Fruit fly (Drosophila melanogaster) whole organism, embryonic: ENCODE results near the gene Pgd.
A peak's percentile ranks its signal among the peaks of the same experiment; 100 is the strongest.

Experiments used
- CG10147 ChIP-seq: fragments of 200-800 bp; sonication (Bioruptor generic); optimal IDR thresholded peaks from 2 replicates; lab custom pipeline; 2019; ENCODE audit warnings: missing biosample characterization, mild to moderate bottlenecking, missing genetic modification characterization, moderate library complexity
- CG10321 ChIP-seq: fragments of 200-800 bp; sonication (Bioruptor generic); IDR thresholded peaks from 2 replicates; pipeline ENCODE4 v1.3.6; 2022; ENCODE audit warnings: missing biosample characterization, missing genetic modification characterization
- CG10654 ChIP-seq: fragments of 200-800 bp; sonication (Bioruptor generic); optimal IDR thresholded peaks from 2 replicates; lab custom pipeline; 2016; ENCODE audit warnings: missing biosample characterization, missing genetic modification characterization
- CG1233 ChIP-seq: fragments of 200-800 bp; sonication (Bioruptor generic); optimal IDR thresholded peaks from 4 replicates; lab custom pipeline; 2018; ENCODE audit warnings: missing biosample characterization, mild to moderate bottlenecking, missing genetic modification characterization
- CG12942 ChIP-seq: fragments of 200-800 bp; sonication (Bioruptor generic); optimal IDR thresholded peaks from 3 replicates; lab custom pipeline; 2016; ENCODE audit warnings: missing biosample characterization, missing genetic modification characterization
- CG15073 ChIP-seq: fragments of 200-800 bp; sonication (Bioruptor generic); optimal IDR thresholded peaks from 2 replicates; lab custom pipeline; 2016; ENCODE audit warnings: missing biosample characterization, missing genetic modification characterization
- CG15601 ChIP-seq: fragments of 200-800 bp; sonication (Bioruptor generic); optimal IDR thresholded peaks from 3 replicates; lab custom pipeline; 2019; ENCODE audit warnings: missing biosample characterization, mild to moderate bottlenecking, missing genetic modification characterization, moderate library complexity
- CG18011 ChIP-seq: fragments of 200-800 bp; sonication (Bioruptor generic); optimal IDR thresholded peaks from 2 replicates; lab custom pipeline; 2017; ENCODE audit warnings: missing biosample characterization, missing genetic modification characterization, mild to moderate bottlenecking, moderate library complexity, missing genotype
- CG1832 ChIP-seq: fragments of 200-800 bp; sonication (Bioruptor generic); optimal IDR thresholded peaks from 2 replicates; lab custom pipeline; 2017; ENCODE audit warnings: missing biosample characterization, mild to moderate bottlenecking, missing genetic modification characterization, inconsistent platforms
- CG18599 ChIP-seq: fragments of 200-800 bp; sonication (Bioruptor generic); optimal IDR thresholded peaks from 3 replicates; lab custom pipeline; 2017; ENCODE audit warnings: missing biosample characterization, missing genetic modification characterization, mild to moderate bottlenecking, moderate library complexity, missing genetic modification reagents
- CG2116 ChIP-seq: fragments of 200-800 bp; sonication (Bioruptor generic); optimal IDR thresholded peaks from 3 replicates; lab custom pipeline; 2018; ENCODE audit warnings: missing biosample characterization, mild to moderate bottlenecking, missing genetic modification characterization
- CG32767 ChIP-seq: fragments of 200-800 bp; sonication (Bioruptor generic); IDR thresholded peaks from 2 replicates; pipeline ENCODE4 v1.3.6; 2022; ENCODE audit warnings: missing biosample characterization, missing genetic modification characterization
- CG4360 ChIP-seq: fragments of 200-800 bp; sonication (Bioruptor generic); IDR thresholded peaks from 2 replicates; pipeline ENCODE4 v1.3.6; 2022; ENCODE audit warnings: missing biosample characterization, missing genetic modification characterization
- CG4404 ChIP-seq: fragments of 200-800 bp; sonication (Bioruptor generic); IDR thresholded peaks from 2 replicates; pipeline ENCODE4 v1.3.6; 2022; ENCODE audit warnings: missing biosample characterization, missing genetic modification characterization
- CG4707 ChIP-seq: fragments of 200-800 bp; sonication (Bioruptor generic); optimal IDR thresholded peaks from 2 replicates; lab custom pipeline; 2018; ENCODE audit warnings: missing biosample characterization, mild to moderate bottlenecking, missing genetic modification characterization, moderate library complexity
- CG6654 ChIP-seq: fragments of 200-800 bp; sonication (Bioruptor generic); optimal IDR thresholded peaks from 2 replicates; lab custom pipeline; 2017; ENCODE audit warnings: missing biosample characterization, mild to moderate bottlenecking, missing genetic modification characterization
- CG8944 ChIP-seq: fragments of 200-800 bp; sonication (Bioruptor generic); optimal IDR thresholded peaks from 3 replicates; lab custom pipeline; 2016; ENCODE audit warnings: missing biosample characterization, missing genetic modification characterization
- CHES-1-like ChIP-seq: fragments of 200-800 bp; sonication (Bioruptor generic); optimal IDR thresholded peaks from 2 replicates; lab custom pipeline; 2016; ENCODE audit warnings: missing biosample characterization, missing genetic modification characterization
- CTCF ChIP-seq: fragments of 200-800 bp; sonication (Bioruptor generic); optimal IDR thresholded peaks from 2 replicates; lab custom pipeline; 2017; ENCODE audit warnings: missing biosample characterization, mild to moderate bottlenecking, missing genetic modification characterization, moderate library complexity
- Dip3 ChIP-seq: fragments of 200-800 bp; sonication (Bioruptor generic); optimal IDR thresholded peaks from 3 replicates; lab custom pipeline; 2016; ENCODE audit warnings: missing biosample characterization, missing genetic modification characterization
- Doc3 ChIP-seq: fragments of 200-800 bp; sonication (Bioruptor generic); IDR thresholded peaks from 3 replicates; pipeline ENCODE4 v1.3.6; 2022; ENCODE audit warnings: missing biosample characterization, missing genetic modification characterization; ENCODE audit not compliant: partially characterized antibody
- Dp ChIP-seq: fragments of 200-800 bp; sonication (Bioruptor generic); optimal IDR thresholded peaks from 2 replicates; lab custom pipeline; 2018; ENCODE audit warnings: missing biosample characterization, mild to moderate bottlenecking, missing genetic modification characterization, moderate library complexity
- Gug ChIP-seq: fragments of 200-800 bp; sonication (Bioruptor generic); IDR thresholded peaks from 4 replicates; pipeline ENCODE4 v1.3.6; 2022; ENCODE audit warnings: missing biosample characterization, missing genetic modification characterization
- H2.0 ChIP-seq: fragments of 200-800 bp; sonication (Bioruptor generic); IDR thresholded peaks from 2 replicates; pipeline ENCODE4 v1.3.6; 2022; ENCODE audit warnings: missing biosample characterization, missing genetic modification characterization
- HLH4C ChIP-seq: fragments of 200-800 bp; sonication (Bioruptor generic); IDR thresholded peaks from 3 replicates; pipeline ENCODE4 v1.3.6; 2022; ENCODE audit warnings: missing biosample characterization, missing genetic modification characterization; ENCODE audit not compliant: partially characterized antibody
- Hr3 ChIP-seq: fragments of 200-800 bp; sonication (Bioruptor generic); optimal IDR thresholded peaks from 3 replicates; lab custom pipeline; 2016; ENCODE audit warnings: missing biosample characterization, missing genetic modification characterization
- Lim3 ChIP-seq: fragments of 200-800 bp; sonication (Bioruptor generic); IDR thresholded peaks from 2 replicates; pipeline ENCODE4 v1.3.6; 2022; ENCODE audit warnings: missing biosample characterization, missing genetic modification characterization
- Mes4 ChIP-seq: fragments of 200-800 bp; sonication (Bioruptor generic); optimal IDR thresholded peaks from 2 replicates; lab custom pipeline; 2016; ENCODE audit warnings: missing biosample characterization, missing genetic modification characterization
- Neu2 ChIP-seq: fragments of 200-800 bp; sonication (Bioruptor generic); optimal IDR thresholded peaks from 3 replicates; lab custom pipeline; 2016; ENCODE audit warnings: missing biosample characterization, missing genetic modification characterization, borderline replicate concordance
- Ssrp ChIP-seq: fragments of 200-800 bp; sonication (Bioruptor generic); optimal IDR thresholded peaks from 2 replicates; lab custom pipeline; 2018; ENCODE audit warnings: missing biosample characterization, mild to moderate bottlenecking, missing genetic modification characterization, moderate library complexity
- Trl ChIP-seq, 3 experiments: fragments of >200 bp in 2 of 3; fragments of 200-800 bp in 1 of 3; sonication (Bioruptor generic) in 1 of 3; optimal IDR thresholded peaks; 2 replicates in 1 of 3; 3 replicates in 2 of 3; lab custom pipeline; 2016 to 2017; ENCODE audit warnings: missing biosample characterization in 1 of 3, missing genetic modification characterization in 1 of 3
- az2 ChIP-seq: fragments of 200-800 bp; sonication (Bioruptor generic); optimal IDR thresholded peaks from 3 replicates; lab custom pipeline; 2016; ENCODE audit warnings: missing biosample characterization, missing genetic modification characterization
- br ChIP-seq: fragments of >200 bp; optimal IDR thresholded peaks from 2 replicates; lab custom pipeline; 2017
- dysf ChIP-seq: fragments of 200-800 bp; sonication (Bioruptor generic); IDR thresholded peaks from 3 replicates; pipeline ENCODE4 v1.3.6; 2022; ENCODE audit warnings: missing biosample characterization, missing genetic modification characterization
- gcm ChIP-seq: fragments of 200-800 bp; sonication (Bioruptor generic); optimal IDR thresholded peaks from 2 replicates; lab custom pipeline; 2019; ENCODE audit warnings: missing biosample characterization, mild to moderate bottlenecking, missing genetic modification characterization, moderate library complexity
- gcm2 ChIP-seq: fragments of 200-800 bp; sonication (Bioruptor generic); optimal IDR thresholded peaks from 2 replicates; lab custom pipeline; 2016; ENCODE audit warnings: missing biosample characterization, missing genetic modification characterization
- her ChIP-seq: fragments of 200-800 bp; sonication (Bioruptor generic); optimal IDR thresholded peaks from 2 replicates; lab custom pipeline; 2016; ENCODE audit warnings: missing biosample characterization, missing genetic modification characterization
- jumu ChIP-seq: fragments of 200-800 bp; sonication (Bioruptor generic); optimal IDR thresholded peaks from 3 replicates; lab custom pipeline; 2016; ENCODE audit warnings: missing biosample characterization, missing genetic modification characterization
- kah ChIP-seq: fragments of 200-800 bp; sonication (Bioruptor generic); optimal IDR thresholded peaks from 2 replicates; lab custom pipeline; 2018; ENCODE audit warnings: missing biosample characterization, mild to moderate bottlenecking, missing genetic modification characterization
- klu ChIP-seq: fragments of 200-800 bp; sonication (Bioruptor generic); IDR thresholded peaks from 2 replicates; pipeline ENCODE4 v1.3.6; 2022; ENCODE audit warnings: missing biosample characterization, missing genetic modification characterization
- lov ChIP-seq, 2 experiments: fragments of 200-800 bp in 1 of 2; fragments of >200 bp in 1 of 2; sonication (Bioruptor generic) in 1 of 2; IDR thresholded peaks in 1 of 2; optimal IDR thresholded peaks in 1 of 2; 2 replicates in 1 of 2; 3 replicates in 1 of 2; pipeline versions ENCODE4 v1.3.6 to Lab custom; 2017 to 2022; ENCODE audit warnings: missing biosample characterization in 1 of 2, missing genetic modification characterization in 1 of 2
- maf-S ChIP-seq: fragments of 200-800 bp; sonication (Bioruptor generic); optimal IDR thresholded peaks from 2 replicates; lab custom pipeline; 2016; ENCODE audit warnings: missing biosample characterization, missing genetic modification characterization
- mirr ChIP-seq: fragments of 200-800 bp; sonication (Bioruptor generic); optimal IDR thresholded peaks from 3 replicates; lab custom pipeline; 2018; ENCODE audit warnings: missing biosample characterization, mild to moderate bottlenecking, missing genetic modification characterization
- onecut ChIP-seq: fragments of 200-800 bp; sonication (Bioruptor generic); IDR thresholded peaks from 2 replicates; pipeline ENCODE4 v1.3.6; 2022; ENCODE audit warnings: missing biosample characterization, missing genetic modification characterization
- scrt ChIP-seq: fragments of 200-800 bp; sonication (Bioruptor generic); optimal IDR thresholded peaks from 2 replicates; lab custom pipeline; 2018; ENCODE audit warnings: missing biosample characterization, mild to moderate bottlenecking, missing genetic modification characterization, moderate library complexity
- slou ChIP-seq: fragments of 200-800 bp; sonication (Bioruptor generic); optimal IDR thresholded peaks from 3 replicates; lab custom pipeline; 2016; ENCODE audit warnings: missing biosample characterization, missing genetic modification characterization
- sqz ChIP-seq: fragments of 200-800 bp; sonication (Bioruptor generic); optimal IDR thresholded peaks from 3 replicates; lab custom pipeline; 2018; ENCODE audit warnings: missing biosample characterization, mild to moderate bottlenecking, missing genetic modification characterization
- stc ChIP-seq: fragments of 200-800 bp; sonication (Bioruptor generic); IDR thresholded peaks from 2 replicates; pipeline ENCODE4 v1.3.6; 2022; ENCODE audit warnings: missing biosample characterization, missing genetic modification characterization

The Pgd gene

dm6 chrX:2123013-2123964 is 21.6 kb upstream of the Pgd start, which contains the start of gene ph-d (continued):
- TF ChIP-seq CG15601 (tag; lab: Kevin White, UChicago) (peak; percentile 28), klu (GFP tag; lab: Robert Waterston, UW) (no peak), CTCF (peak; percentile 40), mirr (GFP tag; lab: Kevin White, UChicago) (peak; percentile 76), jumu (GFP tag; lab: Kevin White, UChicago) (no peak), CG10321 (GFP tag; lab: Robert Waterston, UW) (peak; percentile 98), kah (GFP tag; lab: Kevin White, UChicago) (no peak), br (lab: Kevin White, UChicago) (no peak), H2.0 (GFP tag; lab: Robert Waterston, UW) (0 out of 2 replicates have a peak, but pooled peaks have one; percentile 29), scrt (GFP tag; lab: Kevin White, UChicago) (peak; percentile 48), CG1832 (GFP tag; lab: Kevin White, UChicago) (peak; percentile 98), Mes4 (peak; percentile 41), CG6654 (GFP tag; lab: Kevin White, UChicago) (no peak), CG32767 (peak; percentile 99), Ssrp (tag; lab: Kevin White, UChicago) (peak; percentile 47), lov (optimal IDR thresholded peaks at IDR 0.05; lab: Kevin White, UChicago) (no peak), lov (GFP tag; IDR thresholded peaks at IDR 0.05; lab: Robert Waterston, UW) (0 out of 3 replicates have a peak, but pooled peaks have one; percentile 33), dysf (peak; percentile 54; the same call in 2 of the 3 replicates), gcm (GFP tag; lab: Kevin White, UChicago) (peak; percentile 2), CG18011 (GFP tag; lab: Kevin White, UChicago) (no peak), Trl (optimal IDR thresholded peaks at IDR 0.05; lab: Kevin White, UChicago) (peak; percentile 71 to 85), Trl (GFP tag; optimal IDR thresholded peaks at IDR 0.05; lab: Kevin White, UChicago) (peak; percentile 27), CG4360 (0 out of 2 replicates have a peak, but pooled peaks have one; percentile 17), Dp (peak; percentile 40), CG15073 (GFP tag; lab: Kevin White, UChicago) (no peak), CG10654 (GFP tag; lab: Kevin White, UChicago) (no peak), gcm2 (no peak), CG18599 (GFP tag; lab: Kevin White, UChicago) (peak; percentile 58), slou (GFP tag; lab: Kevin White, UChicago) (no peak), CG8944 (GFP tag; lab: Kevin White, UChicago) (no peak), CHES-1-like (GFP tag; lab: Kevin White, UChicago) (peak; percentile 48), Dip3 (peak; percentile 7), CG12942 (GFP tag; lab: Kevin White, UChicago) (no peak), HLH4C (GFP tag; lab: Robert Waterston, UW) (0 out of 3 replicates have a peak, but pooled peaks have one; percentile 33), az2 (GFP tag; lab: Kevin White, UChicago) (peak; percentile 40), Gug (GFP tag; lab: Robert Waterston, UW) (no peak), Hr3 (GFP tag; lab: Kevin White, UChicago) (no peak), onecut (GFP tag; lab: Robert Waterston, UW) (peak; percentile 19; the same call in 1 of the 2 replicates), CG2116 (peak; percentile 47), CG4707 (GFP tag; lab: Kevin White, UChicago) (no peak), sqz (GFP tag; lab: Kevin White, UChicago) (peak; percentile 97), Doc3 (no peak), her (no peak), CG1233 (GFP tag; lab: Kevin White, UChicago) (no peak), maf-S (GFP tag; lab: Kevin White, UChicago) (no peak), Neu2 (peak; percentile 67), stc (0 out of 2 replicates have a peak, but pooled peaks have one; percentile 8), CG10147 (no peak), CG4404 (no peak), Lim3 (GFP tag; lab: Robert Waterston, UW) (no peak)
